Fruit fly (Drosophila melanogaster) whole organism, wandering third instar larva: ENCODE results near the gene rudhira.

Experiments
- Abd-B ChIP-seq: fragments of >200 bp; optimal IDR thresholded peaks from 2 replicates; lab custom pipeline; 2017; ENCODE audit warnings: missing biosample characterization, missing genetic modification characterization
- CG32264 ChIP-seq: fragments of 200-800 bp; sonication (Bioruptor generic); optimal IDR thresholded peaks from 2 replicates; lab custom pipeline; 2016; ENCODE audit warnings: missing biosample characterization, missing genetic modification characterization
- CG9705 ChIP-seq: fragments of 200-800 bp; sonication (Bioruptor generic); optimal IDR thresholded peaks from 2 replicates; lab custom pipeline; 2018; ENCODE audit warnings: missing biosample characterization, mild to moderate bottlenecking, missing genetic modification characterization
- CrebA ChIP-seq: fragments of 200-800 bp; sonication (Bioruptor generic); optimal IDR thresholded peaks from 2 replicates; lab custom pipeline; 2016; ENCODE audit warnings: missing biosample characterization, mild to moderate bottlenecking, missing genetic modification characterization, borderline replicate concordance
- Dfd ChIP-seq: fragments of >200 bp; optimal IDR thresholded peaks from 2 replicates; lab custom pipeline; 2017; ENCODE audit warnings: missing biosample characterization, missing genetic modification characterization
- Dif ChIP-seq: fragments of 200-275, 200-300 bp; sonication (Bioruptor generic); optimal IDR thresholded peaks from 2 replicates; lab custom pipeline; 2018; ENCODE audit warnings: missing biosample characterization, missing genetic modification characterization; ENCODE audit not compliant: partially characterized antibody
- GATAd ChIP-seq: sonication (Bioruptor generic); optimal IDR thresholded peaks from 2 replicates; lab custom pipeline; 2016; ENCODE audit warnings: missing biosample characterization, missing genetic modification characterization
- HLH106 ChIP-seq: fragments of 200-800 bp; optimal IDR thresholded peaks from 3 replicates; lab custom pipeline; 2019; ENCODE audit warnings: missing biosample characterization, mild to moderate bottlenecking, missing genetic modification characterization, moderate library complexity
- Hnf4 ChIP-seq: fragments of 200-800 bp; sonication (Bioruptor generic); optimal IDR thresholded peaks from 2 replicates; lab custom pipeline; 2016; ENCODE audit warnings: missing biosample characterization, mild to moderate bottlenecking, missing genetic modification characterization
- Hr78 ChIP-seq: fragments of >200 bp; optimal IDR thresholded peaks from 2 replicates; lab custom pipeline; 2017; ENCODE audit warnings: missing biosample characterization, missing genetic modification characterization
- Hr83 ChIP-seq: fragments of 200-300 bp; sonication (Bioruptor generic); optimal IDR thresholded peaks from 2 replicates; lab custom pipeline; 2016; ENCODE audit warnings: missing biosample characterization, mild to moderate bottlenecking, missing genetic modification characterization, moderate library complexity; ENCODE audit not compliant: poor library complexity, severe bottlenecking
- Jra ChIP-seq: sonication (Bioruptor generic); optimal IDR thresholded peaks from 2 replicates; lab custom pipeline; 2016; ENCODE audit warnings: missing biosample characterization, missing genetic modification characterization
- Mio ChIP-seq: sonication (Bioruptor generic); optimal IDR thresholded peaks from 2 replicates; lab custom pipeline; 2016; ENCODE audit warnings: missing biosample characterization, missing genetic modification characterization
- Myc ChIP-seq: fragments of >200 bp; optimal IDR thresholded peaks from 2 replicates; lab custom pipeline; 2017
- N ChIP-seq: fragments of >200 bp; optimal IDR thresholded peaks from 2 replicates; lab custom pipeline; 2018; ENCODE audit warnings: missing biosample characterization, missing external identifiers, missing genetic modification characterization
- OdsH ChIP-seq: fragments of 200-800 bp; sonication (Bioruptor generic); optimal IDR thresholded peaks from 2 replicates; lab custom pipeline; 2016; ENCODE audit warnings: missing biosample characterization, mild to moderate bottlenecking, missing genetic modification characterization
- Rel ChIP-seq, 2 experiments: fragments of 200-800 bp; sonication (Bioruptor generic) in 1 of 2; optimal IDR thresholded peaks; 2 replicates in 1 of 2; 3 replicates in 1 of 2; lab custom pipeline; 2016 to 2019; ENCODE audit warnings: mild to moderate bottlenecking in 2 of 2, missing biosample characterization in 2 of 2, missing genetic modification characterization in 2 of 2, moderate library complexity in 1 of 2
- Sp1 ChIP-seq: fragments of 200-800 bp; sonication (Bioruptor generic); optimal IDR thresholded peaks from 3 replicates; lab custom pipeline; 2019; ENCODE audit warnings: missing biosample characterization, mild to moderate bottlenecking, missing genetic modification characterization, moderate library complexity
- Vsx2 ChIP-seq: fragments of 200-300, 225-300 bp; sonication (Bioruptor generic); optimal IDR thresholded peaks from 2 replicates; lab custom pipeline; 2018; ENCODE audit warnings: missing biosample characterization, missing genetic modification characterization; ENCODE audit not compliant: partially characterized antibody
- br ChIP-seq: fragments of 200-800 bp; sonication (Bioruptor generic); optimal IDR thresholded peaks from 2 replicates; lab custom pipeline; 2016; ENCODE audit warnings: missing biosample characterization, missing genetic modification characterization
- brk ChIP-seq: fragments of 200-800 bp; sonication (Bioruptor generic); optimal IDR thresholded peaks from 2 replicates; lab custom pipeline; 2016; ENCODE audit warnings: missing biosample characterization, mild to moderate bottlenecking, missing genetic modification characterization
- dl ChIP-seq, 2 experiments: fragments of 175-275, 200-275 bp in 1 of 2; fragments of 200-275 bp in 1 of 2; sonication (Bioruptor generic); optimal IDR thresholded peaks; lab custom pipeline; 2018; ENCODE audit warnings: mild to moderate bottlenecking in 2 of 2, missing biosample characterization in 2 of 2, missing genetic modification characterization in 2 of 2, moderate library complexity in 2 of 2; ENCODE audit not compliant: partially characterized antibody in 2 of 2, insufficient read depth in 1 of 2
- dmrt93B ChIP-seq: fragments of 200-800 bp; sonication (Bioruptor generic); optimal IDR thresholded peaks from 2 replicates; lab custom pipeline; 2018; ENCODE audit warnings: missing biosample characterization, mild to moderate bottlenecking, missing genetic modification characterization
- dsf ChIP-seq: sonication (Bioruptor generic); optimal IDR thresholded peaks from 2 replicates; lab custom pipeline; 2016; ENCODE audit warnings: missing biosample characterization, missing genetic modification characterization, borderline replicate concordance
- ey ChIP-seq: fragments of 200-800 bp; sonication (Bioruptor generic); optimal IDR thresholded peaks from 2 replicates; lab custom pipeline; 2016; ENCODE audit warnings: missing biosample characterization, missing genetic modification characterization
- foxo ChIP-seq, 2 experiments: fragments of 200-800 bp; sonication (Bioruptor generic); optimal IDR thresholded peaks; 2 replicates in 1 of 2; 3 replicates in 1 of 2; lab custom pipeline; 2016 to 2017; ENCODE audit warnings: missing biosample characterization in 2 of 2, missing genetic modification characterization in 2 of 2
- fru ChIP-seq: fragments of 200-800 bp; sonication (Bioruptor generic); optimal IDR thresholded peaks from 3 replicates; lab custom pipeline; 2016; ENCODE audit warnings: missing biosample characterization, mild to moderate bottlenecking, missing genetic modification characterization
- h ChIP-seq: fragments of 200-800 bp; sonication (Bioruptor generic); optimal IDR thresholded peaks from 3 replicates; lab custom pipeline; 2016; ENCODE audit warnings: missing biosample characterization, mild to moderate bottlenecking, missing genetic modification characterization
- jim ChIP-seq: fragments of 175-275, 200-325 bp; sonication (Bioruptor generic); optimal IDR thresholded peaks from 2 replicates; lab custom pipeline; 2016; ENCODE audit warnings: missing biosample characterization, mild to moderate bottlenecking, missing genetic modification characterization
- lola ChIP-seq: fragments of >200 bp; optimal IDR thresholded peaks from 2 replicates; lab custom pipeline; 2017; ENCODE audit warnings: missing biosample characterization, missing genetic modification characterization
- pan ChIP-seq: fragments of >200 bp; optimal IDR thresholded peaks from 2 replicates; lab custom pipeline; 2017
- psq ChIP-seq: fragments of 200-800 bp; sonication (Bioruptor generic); optimal IDR thresholded peaks from 3 replicates; lab custom pipeline; 2017; ENCODE audit warnings: missing biosample characterization, mild to moderate bottlenecking, missing genetic modification characterization, moderate library complexity
- rgr ChIP-seq: fragments of 200-800 bp; sonication (Bioruptor generic); optimal IDR thresholded peaks from 3 replicates; lab custom pipeline; 2016; ENCODE audit warnings: missing biosample characterization, mild to moderate bottlenecking, missing genetic modification characterization
- sage ChIP-seq: fragments of 200-800 bp; sonication (Bioruptor generic); optimal IDR thresholded peaks from 2 replicates; lab custom pipeline; 2016; ENCODE audit warnings: missing biosample characterization, mild to moderate bottlenecking, missing genetic modification characterization
- sv ChIP-seq: fragments of 200-800 bp; sonication (Bioruptor generic); optimal IDR thresholded peaks from 3 replicates; lab custom pipeline; 2016; ENCODE audit warnings: missing biosample characterization, missing genetic modification characterization
- tai ChIP-seq: sonication (Bioruptor generic); optimal IDR thresholded peaks from 2 replicates; lab custom pipeline; 2016; ENCODE audit warnings: missing biosample characterization, missing genetic modification characterization
- usp ChIP-seq: fragments of >200 bp; optimal IDR thresholded peaks from 2 replicates; lab custom pipeline; 2017; ENCODE audit warnings: missing biosample characterization, missing genetic modification characterization
- woc ChIP-seq: sonication (Bioruptor generic); optimal IDR thresholded peaks from 2 replicates; lab custom pipeline; 2016; ENCODE audit warnings: missing biosample characterization, mild to moderate bottlenecking, missing genetic modification characterization

Gene rudhira

dm6 chrX:11852310-11852709 is 35.6 kb downstream of the rudhira start, which contains the start of gene p24-1:
Gene p24-1, minus strand, starts transcription at chrX:11852530.
- TF ChIP-seq lola (GFP tag; lab: Kevin White, UChicago) (no peak), sage (GFP tag; lab: Kevin White, UChicago) (no peak), Dfd (GFP tag; lab: Kevin White, UChicago) (no peak), Sp1 (GFP tag; lab: Kevin White, UChicago) (peak; percentile 33), sv (GFP tag; lab: Kevin White, UChicago) (peak; percentile 24), HLH106 (tag; lab: Kevin White, UChicago) (peak; percentile 36), Hr83 (peak; percentile 91), ey (peak; percentile 41), Abd-B (GFP tag; lab: Kevin White, UChicago) (no peak), dmrt93B (GFP tag; lab: Kevin White, UChicago) (peak; percentile 29), pan (lab: Kevin White, UChicago) (no peak), h (GFP tag; lab: Kevin White, UChicago) (peak; percentile 73), dsf (GFP tag; lab: Kevin White, UChicago) (no peak), Vsx2 (GFP tag; lab: Kevin White, UChicago) (no peak), rgr (GFP tag; lab: Kevin White, UChicago) (peak; percentile 75), Mio (no peak), Hr78 (GFP tag; lab: Kevin White, UChicago) (no peak), Rel (GFP tag; optimal IDR thresholded peaks at IDR 0.05; lab: Kevin White, UChicago) (no peak), Rel (tag; optimal IDR thresholded peaks at IDR 0.05; lab: Kevin White, UChicago) (peak; percentile 54), OdsH (GFP tag; lab: Kevin White, UChicago) (peak; percentile 34), CrebA (GFP tag; lab: Kevin White, UChicago) (no peak), tai (GFP tag; lab: Kevin White, UChicago) (no peak), N (GFP tag; lab: Kevin White, UChicago) (no peak), Myc (lab: Kevin White, UChicago) (peak; percentile 21), woc (GFP tag; lab: Kevin White, UChicago) (no peak), CG32264 (GFP tag; lab: Kevin White, UChicago) (peak; percentile 25), Dif (GFP tag; lab: Kevin White, UChicago) (no peak), fru (GFP tag; lab: Kevin White, UChicago) (peak; percentile 36), jim (GFP tag; lab: Kevin White, UChicago) (no peak), foxo (GFP tag; optimal IDR thresholded peaks at IDR 0.05; lab: Kevin White, UChicago) (peak in 1 of 2 experiments; percentile 69), brk (GFP tag; lab: Kevin White, UChicago) (no peak), psq (peak; percentile 50), Hnf4 (GFP tag; lab: Kevin White, UChicago) (peak; percentile 86), Jra (peak; percentile 55), br (peak; percentile 53), CG9705 (GFP tag; lab: Kevin White, UChicago) (no peak), GATAd (GFP tag; lab: Kevin White, UChicago) (no peak), dl (GFP tag; optimal IDR thresholded peaks at IDR 0.05; lab: Kevin White, UChicago; ENCODE audit: insufficient read depth in 1 of 2, partially characterized antibody in 2 of 2) (no peak), usp (GFP tag; lab: Kevin White, UChicago) (no peak)

dm6 chrX:11854758-11855465 is 38.2 kb downstream of the rudhira start, which contains the start of the genes CG10347 and ATP7:
Gene CG10347, minus strand, starts transcription at chrX:11854931.
Gene ATP7, plus strand, starts transcription at chrX:11855022.
- TF ChIP-seq CrebA (GFP tag; lab: Kevin White, UChicago) (no peak), Myc (lab: Kevin White, UChicago) (no peak), Rel (GFP tag; optimal IDR thresholded peaks at IDR 0.05; lab: Kevin White, UChicago) (no peak), Rel (tag; optimal IDR thresholded peaks at IDR 0.05; lab: Kevin White, UChicago) (peak; percentile 95), GATAd (GFP tag; lab: Kevin White, UChicago) (no peak), CG32264 (GFP tag; lab: Kevin White, UChicago) (no peak), dl (GFP tag; optimal IDR thresholded peaks at IDR 0.05; lab: Kevin White, UChicago; ENCODE audit: insufficient read depth in 1 of 2, partially characterized antibody in 2 of 2) (no peak), psq (peak; percentile 12), rgr (GFP tag; lab: Kevin White, UChicago) (no peak), fru (GFP tag; lab: Kevin White, UChicago) (no peak), br (peak; percentile 45), foxo (GFP tag; optimal IDR thresholded peaks at IDR 0.05; lab: Kevin White, UChicago) (peak in 1 of 2 experiments; percentile 43), Hr78 (GFP tag; lab: Kevin White, UChicago) (no peak), Hr83 (no peak), pan (lab: Kevin White, UChicago) (no peak), Dfd (GFP tag; lab: Kevin White, UChicago) (no peak), N (GFP tag; lab: Kevin White, UChicago) (no peak), Vsx2 (GFP tag; lab: Kevin White, UChicago) (no peak), tai (GFP tag; lab: Kevin White, UChicago) (no peak), Abd-B (GFP tag; lab: Kevin White, UChicago) (no peak), Dif (GFP tag; lab: Kevin White, UChicago) (no peak), sage (GFP tag; lab: Kevin White, UChicago) (no peak), Sp1 (GFP tag; lab: Kevin White, UChicago) (peak; percentile 37), dsf (GFP tag; lab: Kevin White, UChicago) (peak; percentile 20), Mio (no peak), lola (GFP tag; lab: Kevin White, UChicago) (no peak), CG9705 (GFP tag; lab: Kevin White, UChicago) (no peak), ey (peak; percentile 27), usp (GFP tag; lab: Kevin White, UChicago) (no peak), brk (GFP tag; lab: Kevin White, UChicago) (no peak), jim (GFP tag; lab: Kevin White, UChicago) (no peak), HLH106 (tag; lab: Kevin White, UChicago) (peak; percentile 23), h (GFP tag; lab: Kevin White, UChicago) (peak; percentile 61), sv (GFP tag; lab: Kevin White, UChicago) (peak; percentile 22), Jra (peak; percentile 75), Hnf4 (GFP tag; lab: Kevin White, UChicago) (peak; percentile 68), OdsH (GFP tag; lab: Kevin White, UChicago) (no peak), dmrt93B (GFP tag; lab: Kevin White, UChicago) (no peak), woc (GFP tag; lab: Kevin White, UChicago) (peak; percentile 11)
